Worm (Caenorhabditis elegans) whole organism, late embryonic: ENCODE results near the gene rbg-1.

Experiments
- C08G9.2 ChIP-seq: sonication (generic microtip); optimal IDR thresholded peaks from 2 replicates; lab custom pipeline; 2016; ENCODE audit warnings: mild to moderate bottlenecking, missing genetic modification characterization, moderate library complexity, missing compliant biosample characterization
- C38D4.7 ChIP-seq: fragments of 200-800 bp; sonication (Bioruptor generic); optimal IDR thresholded peaks from 2 replicates; lab custom pipeline; 2018; ENCODE audit warnings: mild to moderate bottlenecking, missing genetic modification characterization, moderate library complexity, missing compliant biosample characterization
- K09A11.1 ChIP-seq: sonication (generic microtip); optimal IDR thresholded peaks from 2 replicates; lab custom pipeline; 2017; ENCODE audit warnings: antibody characterized with exemption, mild to moderate bottlenecking, missing genetic modification characterization, missing compliant biosample characterization; ENCODE audit not compliant: insufficient read depth
- T23F11.4 ChIP-seq: fragments of 200-800 bp; sonication (Bioruptor generic); optimal IDR thresholded peaks from 2 replicates; lab custom pipeline; 2018; ENCODE audit warnings: mild to moderate bottlenecking, missing genetic modification characterization, missing compliant biosample characterization
- ama-1 ChIP-seq: fragments of 150-350 bp; optimal IDR thresholded peaks from 2 replicates; lab custom pipeline; 2014
- ceh-14 ChIP-seq: sonication (generic microtip); optimal IDR thresholded peaks from 2 replicates; lab custom pipeline; 2016; ENCODE audit warnings: missing genotype, missing genetic modification characterization, missing compliant biosample characterization
- ceh-18 ChIP-seq: sonication (generic microtip); optimal IDR thresholded peaks from 2 replicates; lab custom pipeline; 2016; ENCODE audit warnings: missing genetic modification characterization, missing compliant biosample characterization
- ceh-2 ChIP-seq: sonication (generic microtip); optimal IDR thresholded peaks from 2 replicates; lab custom pipeline; 2016; ENCODE audit warnings: missing genotype, missing genetic modification characterization, missing compliant biosample characterization
- ceh-22 ChIP-seq: sonication (generic microtip); optimal IDR thresholded peaks from 2 replicates; lab custom pipeline; 2017; ENCODE audit warnings: missing biosample characterization, missing genetic modification characterization
- ceh-30 ChIP-seq: fragments of 150-350 bp; optimal IDR thresholded peaks from 2 replicates; lab custom pipeline; 2014; ENCODE audit warnings: missing biosample characterization, missing genetic modification characterization
- ceh-48 ChIP-seq: sonication (generic microtip); optimal IDR thresholded peaks from 2 replicates; lab custom pipeline; 2016; ENCODE audit warnings: missing genetic modification characterization, inconsistent platforms, missing compliant biosample characterization
- ceh-6 ChIP-seq: fragments of 200-800 bp; sonication (Bioruptor generic); optimal IDR thresholded peaks from 2 replicates; lab custom pipeline; 2018; ENCODE audit warnings: mild to moderate bottlenecking, missing genetic modification characterization, missing compliant biosample characterization
- ceh-9 ChIP-seq: sonication (generic microtip); optimal IDR thresholded peaks from 2 replicates; lab custom pipeline; 2016; ENCODE audit warnings: mild to moderate bottlenecking, missing genetic modification characterization, inconsistent platforms, missing compliant biosample characterization
- dve-1 ChIP-seq: sonication (generic microtip); optimal IDR thresholded peaks from 2 replicates; lab custom pipeline; 2017; ENCODE audit warnings: antibody characterized with exemption, mild to moderate bottlenecking, missing genetic modification characterization, missing compliant biosample characterization
- elt-2 ChIP-seq: sonication (generic microtip); optimal IDR thresholded peaks from 2 replicates; lab custom pipeline; 2016; ENCODE audit warnings: missing genetic modification reagents, missing genetic modification characterization, missing compliant biosample characterization
- ets-4 ChIP-seq: sonication (generic microtip); optimal IDR thresholded peaks from 2 replicates; lab custom pipeline; 2016; ENCODE audit warnings: missing genetic modification characterization, missing compliant biosample characterization
- fkh-10 ChIP-seq: fragments of 150-350 bp; optimal IDR thresholded peaks from 2 replicates; lab custom pipeline; 2014; ENCODE audit warnings: missing biosample characterization, missing genetic modification reagents, missing genetic modification characterization
- gmeb-2 ChIP-seq: sonication (generic microtip); optimal IDR thresholded peaks from 2 replicates; lab custom pipeline; 2016; ENCODE audit warnings: missing genetic modification characterization, inconsistent platforms, missing compliant biosample characterization
- hlh-15 ChIP-seq: sonication (generic microtip); optimal IDR thresholded peaks from 2 replicates; lab custom pipeline; 2016; ENCODE audit warnings: missing genetic modification characterization, missing compliant biosample characterization
- hlh-8 ChIP-seq: sonication (generic microtip); optimal IDR thresholded peaks from 2 replicates; lab custom pipeline; 2016; ENCODE audit warnings: missing genotype, missing genetic modification characterization, missing compliant biosample characterization
- lim-6 ChIP-seq: sonication (generic microtip); optimal IDR thresholded peaks from 2 replicates; lab custom pipeline; 2016; ENCODE audit warnings: missing genetic modification characterization, missing compliant biosample characterization
- madf-2 ChIP-seq: sonication (generic microtip); optimal IDR thresholded peaks from 2 replicates; lab custom pipeline; 2017; ENCODE audit warnings: missing genetic modification characterization, missing compliant biosample characterization
- mec-3 ChIP-seq: sonication (generic microtip); optimal IDR thresholded peaks from 2 replicates; lab custom pipeline; 2016; ENCODE audit warnings: borderline replicate concordance, missing genetic modification characterization, missing compliant biosample characterization
- nhr-11 ChIP-seq: fragments of 150-350 bp; optimal IDR thresholded peaks from 2 replicates; lab custom pipeline; 2014; ENCODE audit warnings: missing biosample characterization, missing genetic modification characterization
- nhr-232 ChIP-seq: sonication (generic microtip); optimal IDR thresholded peaks from 2 replicates; lab custom pipeline; 2016; ENCODE audit warnings: missing genetic modification characterization, missing compliant biosample characterization
- pax-1 ChIP-seq: fragments of 150-350 bp; optimal IDR thresholded peaks from 2 replicates; lab custom pipeline; 2014; ENCODE audit warnings: missing biosample characterization, missing genetic modification characterization
- pha-2 ChIP-seq: sonication (generic microtip); optimal IDR thresholded peaks from 2 replicates; lab custom pipeline; 2017; ENCODE audit warnings: mild to moderate bottlenecking, missing genetic modification characterization, missing compliant biosample characterization
- pha-4 ChIP-seq: fragments of 150-350 bp; optimal IDR thresholded peaks from 2 replicates; lab custom pipeline; 2018; ENCODE audit warnings: missing biosample characterization, missing genetic modification reagents, missing genetic modification characterization
- pros-1 ChIP-seq: fragments of 150-350 bp; optimal IDR thresholded peaks from 2 replicates; lab custom pipeline; 2014; ENCODE audit warnings: missing biosample characterization, missing genetic modification reagents, missing genetic modification characterization
- tbx-2 ChIP-seq: sonication (generic microtip); optimal IDR thresholded peaks from 2 replicates; lab custom pipeline; 2016; ENCODE audit warnings: missing genetic modification characterization, missing compliant biosample characterization
- tbx-7 ChIP-seq: sonication (generic microtip); optimal IDR thresholded peaks from 2 replicates; lab custom pipeline; 2016; ENCODE audit warnings: missing genotype, missing genetic modification characterization, missing compliant biosample characterization
- ttx-3 ChIP-seq: sonication (generic microtip); optimal IDR thresholded peaks from 2 replicates; lab custom pipeline; 2016; ENCODE audit warnings: missing genetic modification reagents, missing genetic modification characterization, missing compliant biosample characterization
- unc-3 ChIP-seq, 2 experiments: fragments of 200-800 bp in 1 of 2; sonication (Bioruptor generic) in 1 of 2; sonication (generic microtip) in 1 of 2; conservative IDR thresholded peaks in 1 of 2; optimal IDR thresholded peaks in 1 of 2; 2 replicates each; pipeline versions ENCODE4 v1.3.6 to Lab custom; 2016 to 2022; ENCODE audit warnings: missing compliant biosample characterization in 2 of 2, missing genetic modification characterization in 2 of 2, missing genetic modification reagents in 1 of 2
- unc-42 ChIP-seq: sonication (generic microtip); optimal IDR thresholded peaks from 2 replicates; lab custom pipeline; 2016; ENCODE audit warnings: missing genotype, missing genetic modification characterization, missing compliant biosample characterization
- ztf-16 ChIP-seq: sonication (generic microtip); optimal IDR thresholded peaks from 2 replicates; lab custom pipeline; 2017; ENCODE audit warnings: missing genetic modification characterization, missing compliant biosample characterization

The rbg-1 gene

ce11 chrX:14991280-14991679 lies 7.9 kb downstream of the rbg-1 start, which contains the start of gene iglr-1:
Gene iglr-1 (minus strand): TSS chrX:14991380.
- TF ChIP-seq pax-1 (no peak), unc-3 (GFP tag; conservative IDR thresholded peaks at IDR 0.05; lab: Robert Waterston, UW) (no peak), unc-3 (tag; optimal IDR thresholded peaks at IDR 0.05; lab: Kevin White, UChicago) (no peak), pha-4 (tag; lab: Kevin White, UChicago) (no peak), pros-1 (no peak)

ce11 chrX:14993744-14994143 lies 10.4 kb downstream of the rbg-1 start:
- TF ChIP-seq pha-2 (no peak), unc-42 (tag; lab: Kevin White, UChicago) (peak; percentile 71), pros-1 (no peak)

ce11 chrX:14999101-14999500 lies 15.8 kb downstream of the rbg-1 start, which contains the start of gene cutl-3:
Gene cutl-3 (minus strand): TSS chrX:14999201.
- TF ChIP-seq ceh-18 (tag; lab: Kevin White, UChicago): no peak
- TF ChIP-seq tbx-7 (tag; lab: Kevin White, UChicago): no peak
- no peak for TF ChIP-seq ceh-6 (GFP tag; lab: Kevin White, UChicago)
- TF ChIP-seq pax-1: no peak
- TF ChIP-seq unc-42 (tag; lab: Kevin White, UChicago): no peak
- no peak for TF ChIP-seq T23F11.4 (GFP tag; lab: Kevin White, UChicago)
- no peak for TF ChIP-seq ama-1 (lab: Kevin White, UChicago)
- no peak for TF ChIP-seq pros-1
- no peak for TF ChIP-seq fkh-10 (GFP tag; lab: Kevin White, UChicago)
- TF ChIP-seq pha-2: no peak
- TF ChIP-seq ets-4: no peak
- TF ChIP-seq nhr-232 (tag; lab: Kevin White, UChicago): no peak
- TF ChIP-seq madf-2: no peak
- TF ChIP-seq C38D4.7 (GFP tag; lab: Kevin White, UChicago): no peak
- TF ChIP-seq gmeb-2 (tag; lab: Kevin White, UChicago): no peak
- TF ChIP-seq ceh-30 (tag; lab: Kevin White, UChicago): no peak

ce11 chrX:15003891-15004550 lies 20.7 kb downstream of the rbg-1 start, which contains the start of gene slc-25A18.1:
Gene slc-25A18.1 (minus strand): TSS chrX:15003941.
- TF ChIP-seq dve-1: no peak
- TF ChIP-seq ceh-48 (tag; lab: Kevin White, UChicago): no peak
- TF ChIP-seq elt-2 (tag; lab: Kevin White, UChicago): peak; percentile 72
- TF ChIP-seq, all 69 proteins: peak for 1

ce11 chrX:15006847-15007358 lies 23.6 kb downstream of the rbg-1 start, which contains the start of gene ergi-2:
Gene ergi-2 (minus strand): TSS chrX:15007308.
- TF ChIP-seq pha-4 (tag; lab: Kevin White, UChicago) (no peak), lim-6 (tag; lab: Kevin White, UChicago) (no peak), dve-1 (no peak), mec-3 (tag; lab: Kevin White, UChicago) (no peak), ttx-3 (no peak), ceh-22 (tag; lab: Kevin White, UChicago) (no peak), hlh-8 (tag; lab: Kevin White, UChicago) (no peak), ceh-48 (tag; lab: Kevin White, UChicago) (no peak), hlh-15 (tag; lab: Kevin White, UChicago) (no peak), gmeb-2 (tag; lab: Kevin White, UChicago) (no peak), C08G9.2 (tag; lab: Kevin White, UChicago) (no peak), ceh-14 (tag; lab: Kevin White, UChicago) (no peak)

ce11 chrX:15008697-15009096 lies 25.4 kb downstream of the rbg-1 start:
- TF ChIP-seq ttx-3 (no peak), K09A11.1 (tag; lab: Kevin White, UChicago) (no peak), nhr-11 (tag; lab: Kevin White, UChicago) (no peak), C38D4.7 (GFP tag; lab: Kevin White, UChicago) (no peak), tbx-2 (no peak), ceh-18 (tag; lab: Kevin White, UChicago) (no peak), fkh-10 (GFP tag; lab: Kevin White, UChicago) (no peak), ceh-9 (tag; lab: Kevin White, UChicago) (no peak), ztf-16 (tag; lab: Kevin White, UChicago) (no peak), ceh-2 (no peak)
